Fruit fly (Drosophila melanogaster) Kc167 (cell line): ENCODE results near the gene kay.

Experiments used
- Myc ChIP-seq: fragments of >200 bp; optimal IDR thresholded peaks from 2 replicates; lab custom pipeline; 2017; ENCODE audit warnings: missing external identifiers
- h ChIP-seq: fragments of >200 bp; optimal IDR thresholded peaks from 3 replicates; lab custom pipeline; 2018; ENCODE audit warnings: missing external identifiers
- psq ChIP-seq: fragments of >200 bp; optimal IDR thresholded peaks from 2 replicates; lab custom pipeline; 2017; ENCODE audit warnings: missing external identifiers

- TF ChIP-seq Myc (lab: Kevin White, UChicago) = no peak
- TF ChIP-seq psq (lab: Kevin White, UChicago) = no peak
- no peak for TF ChIP-seq h (lab: Kevin White, UChicago)
Measured at dm6 chr3R:29816266-29816665, 50.5 kb downstream of the kay start, which contains the start of gene Vps16B.
